Fruit fly (Drosophila melanogaster) whole organism, wandering third instar larva: Measurements from ENCODE around the gene tsg.

Experiments used
- CG9705 ChIP-seq: fragments of 200-800 bp; sonication (Bioruptor generic); optimal IDR thresholded peaks from 2 replicates; lab custom pipeline; 2018; ENCODE audit warnings: missing biosample characterization, mild to moderate bottlenecking, missing genetic modification characterization
- Dfd ChIP-seq: fragments of >200 bp; optimal IDR thresholded peaks from 2 replicates; lab custom pipeline; 2017; ENCODE audit warnings: missing biosample characterization, missing genetic modification characterization
- Dif ChIP-seq: fragments of 200-275, 200-300 bp; sonication (Bioruptor generic); optimal IDR thresholded peaks from 2 replicates; lab custom pipeline; 2018; ENCODE audit warnings: missing biosample characterization, missing genetic modification characterization; ENCODE audit not compliant: partially characterized antibody
- GATAd ChIP-seq: sonication (Bioruptor generic); optimal IDR thresholded peaks from 2 replicates; lab custom pipeline; 2016; ENCODE audit warnings: missing biosample characterization, missing genetic modification characterization
- HLH106 ChIP-seq: fragments of 200-800 bp; optimal IDR thresholded peaks from 3 replicates; lab custom pipeline; 2019; ENCODE audit warnings: missing biosample characterization, mild to moderate bottlenecking, missing genetic modification characterization, moderate library complexity
- Hnf4 ChIP-seq: fragments of 200-800 bp; sonication (Bioruptor generic); optimal IDR thresholded peaks from 2 replicates; lab custom pipeline; 2016; ENCODE audit warnings: missing biosample characterization, mild to moderate bottlenecking, missing genetic modification characterization
- Hr83 ChIP-seq: fragments of 200-300 bp; sonication (Bioruptor generic); optimal IDR thresholded peaks from 2 replicates; lab custom pipeline; 2016; ENCODE audit warnings: missing biosample characterization, mild to moderate bottlenecking, missing genetic modification characterization, moderate library complexity; ENCODE audit not compliant: poor library complexity, severe bottlenecking
- Jra ChIP-seq: sonication (Bioruptor generic); optimal IDR thresholded peaks from 2 replicates; lab custom pipeline; 2016; ENCODE audit warnings: missing biosample characterization, missing genetic modification characterization
- Mio ChIP-seq: sonication (Bioruptor generic); optimal IDR thresholded peaks from 2 replicates; lab custom pipeline; 2016; ENCODE audit warnings: missing biosample characterization, missing genetic modification characterization
- Myc ChIP-seq: fragments of >200 bp; optimal IDR thresholded peaks from 2 replicates; lab custom pipeline; 2017
- N ChIP-seq: fragments of >200 bp; optimal IDR thresholded peaks from 2 replicates; lab custom pipeline; 2018; ENCODE audit warnings: missing biosample characterization, missing external identifiers, missing genetic modification characterization
- OdsH ChIP-seq: fragments of 200-800 bp; sonication (Bioruptor generic); optimal IDR thresholded peaks from 2 replicates; lab custom pipeline; 2016; ENCODE audit warnings: missing biosample characterization, mild to moderate bottlenecking, missing genetic modification characterization
- Sp1 ChIP-seq: fragments of 200-800 bp; sonication (Bioruptor generic); optimal IDR thresholded peaks from 3 replicates; lab custom pipeline; 2019; ENCODE audit warnings: missing biosample characterization, mild to moderate bottlenecking, missing genetic modification characterization, moderate library complexity
- Vsx2 ChIP-seq: fragments of 200-300, 225-300 bp; sonication (Bioruptor generic); optimal IDR thresholded peaks from 2 replicates; lab custom pipeline; 2018; ENCODE audit warnings: missing biosample characterization, missing genetic modification characterization; ENCODE audit not compliant: partially characterized antibody
- br ChIP-seq: fragments of 200-800 bp; sonication (Bioruptor generic); optimal IDR thresholded peaks from 2 replicates; lab custom pipeline; 2016; ENCODE audit warnings: missing biosample characterization, missing genetic modification characterization
- brk ChIP-seq: fragments of 200-800 bp; sonication (Bioruptor generic); optimal IDR thresholded peaks from 2 replicates; lab custom pipeline; 2016; ENCODE audit warnings: missing biosample characterization, mild to moderate bottlenecking, missing genetic modification characterization
- dl ChIP-seq, 2 experiments: fragments of 175-275, 200-275 bp in 1 of 2; fragments of 200-275 bp in 1 of 2; sonication (Bioruptor generic); optimal IDR thresholded peaks; lab custom pipeline; 2018; ENCODE audit warnings: mild to moderate bottlenecking in 2 of 2, missing biosample characterization in 2 of 2, missing genetic modification characterization in 2 of 2, moderate library complexity in 2 of 2; ENCODE audit not compliant: partially characterized antibody in 2 of 2, insufficient read depth in 1 of 2
- dmrt93B ChIP-seq: fragments of 200-800 bp; sonication (Bioruptor generic); optimal IDR thresholded peaks from 2 replicates; lab custom pipeline; 2018; ENCODE audit warnings: missing biosample characterization, mild to moderate bottlenecking, missing genetic modification characterization
- dsf ChIP-seq: sonication (Bioruptor generic); optimal IDR thresholded peaks from 2 replicates; lab custom pipeline; 2016; ENCODE audit warnings: missing biosample characterization, missing genetic modification characterization, borderline replicate concordance
- ey ChIP-seq: fragments of 200-800 bp; sonication (Bioruptor generic); optimal IDR thresholded peaks from 2 replicates; lab custom pipeline; 2016; ENCODE audit warnings: missing biosample characterization, missing genetic modification characterization
- foxo ChIP-seq, 2 experiments: fragments of 200-800 bp; sonication (Bioruptor generic); optimal IDR thresholded peaks; 2 replicates in 1 of 2; 3 replicates in 1 of 2; lab custom pipeline; 2016 to 2017; ENCODE audit warnings: missing biosample characterization in 2 of 2, missing genetic modification characterization in 2 of 2
- fru ChIP-seq: fragments of 200-800 bp; sonication (Bioruptor generic); optimal IDR thresholded peaks from 3 replicates; lab custom pipeline; 2016; ENCODE audit warnings: missing biosample characterization, mild to moderate bottlenecking, missing genetic modification characterization
- h ChIP-seq: fragments of 200-800 bp; sonication (Bioruptor generic); optimal IDR thresholded peaks from 3 replicates; lab custom pipeline; 2016; ENCODE audit warnings: missing biosample characterization, mild to moderate bottlenecking, missing genetic modification characterization
- lola ChIP-seq: fragments of >200 bp; optimal IDR thresholded peaks from 2 replicates; lab custom pipeline; 2017; ENCODE audit warnings: missing biosample characterization, missing genetic modification characterization
- psq ChIP-seq: fragments of 200-800 bp; sonication (Bioruptor generic); optimal IDR thresholded peaks from 3 replicates; lab custom pipeline; 2017; ENCODE audit warnings: missing biosample characterization, mild to moderate bottlenecking, missing genetic modification characterization, moderate library complexity
- rgr ChIP-seq: fragments of 200-800 bp; sonication (Bioruptor generic); optimal IDR thresholded peaks from 3 replicates; lab custom pipeline; 2016; ENCODE audit warnings: missing biosample characterization, mild to moderate bottlenecking, missing genetic modification characterization
- sage ChIP-seq: fragments of 200-800 bp; sonication (Bioruptor generic); optimal IDR thresholded peaks from 2 replicates; lab custom pipeline; 2016; ENCODE audit warnings: missing biosample characterization, mild to moderate bottlenecking, missing genetic modification characterization
- sv ChIP-seq: fragments of 200-800 bp; sonication (Bioruptor generic); optimal IDR thresholded peaks from 3 replicates; lab custom pipeline; 2016; ENCODE audit warnings: missing biosample characterization, missing genetic modification characterization
- tai ChIP-seq: sonication (Bioruptor generic); optimal IDR thresholded peaks from 2 replicates; lab custom pipeline; 2016; ENCODE audit warnings: missing biosample characterization, missing genetic modification characterization

The tsg gene

dm6 chrX:11988912-11989311 is at the start of gene tsg:
Gene tsg, minus strand, starts transcription at chrX:11988948.
- TF ChIP-seq ey (GFP tag; lab: Kevin White, UChicago) (no peak), Dfd (GFP tag; lab: Kevin White, UChicago) (no peak), rgr (GFP tag; lab: Kevin White, UChicago) (no peak), Jra (no peak), tai (GFP tag; lab: Kevin White, UChicago) (no peak), Vsx2 (GFP tag; lab: Kevin White, UChicago) (no peak), Myc (no peak), N (GFP tag; lab: Kevin White, UChicago) (no peak), HLH106 (tag; lab: Kevin White, UChicago) (no peak), lola (GFP tag; lab: Kevin White, UChicago) (no peak), Hnf4 (GFP tag; lab: Kevin White, UChicago) (no peak), dsf (GFP tag; lab: Kevin White, UChicago) (no peak), fru (GFP tag; lab: Kevin White, UChicago) (no peak), OdsH (GFP tag; lab: Kevin White, UChicago) (no peak), br (GFP tag; lab: Kevin White, UChicago) (no peak), foxo (GFP tag; optimal IDR thresholded peaks at IDR 0.05; lab: Kevin White, UChicago) (no peak)

- TF ChIP-seq rgr (GFP tag; lab: Kevin White, UChicago): no peak
- TF ChIP-seq dl (GFP tag; optimal IDR thresholded peaks at IDR 0.05; lab: Kevin White, UChicago; ENCODE audit: insufficient read depth in 1 of 2, partially characterized antibody in 2 of 2): no peak
- no peak for TF ChIP-seq Jra
- TF ChIP-seq Myc: peak; percentile 51
- TF ChIP-seq GATAd (GFP tag; lab: Kevin White, UChicago): no peak
- TF ChIP-seq OdsH (GFP tag; lab: Kevin White, UChicago): no peak
- no peak for TF ChIP-seq sv (GFP tag; lab: Kevin White, UChicago)
- peak; percentile 19 for TF ChIP-seq brk
- TF ChIP-seq tai (GFP tag; lab: Kevin White, UChicago): no peak
- TF ChIP-seq sage (GFP tag; lab: Kevin White, UChicago): no peak
- TF ChIP-seq Hr83: no peak
- no peak for TF ChIP-seq Hnf4 (GFP tag; lab: Kevin White, UChicago)
- no peak for TF ChIP-seq br (GFP tag; lab: Kevin White, UChicago)
Observed at dm6 chrX:12035207-12035606, 46.5 kb upstream of the tsg start.

dm6 chrX:12034713-12035112 is 46.0 kb upstream of the tsg start:
- TF ChIP-seq GATAd (GFP tag; lab: Kevin White, UChicago): no peak
- no peak for TF ChIP-seq psq (GFP tag; lab: Kevin White, UChicago)
- no peak for TF ChIP-seq dl (GFP tag; optimal IDR thresholded peaks at IDR 0.05; lab: Kevin White, UChicago; ENCODE audit: insufficient read depth in 1 of 2, partially characterized antibody in 2 of 2)
- no peak for TF ChIP-seq Mio
- no peak for TF ChIP-seq Jra
- TF ChIP-seq fru (GFP tag; lab: Kevin White, UChicago): no peak
- TF ChIP-seq CG9705 (GFP tag; lab: Kevin White, UChicago): no peak
- TF ChIP-seq ey (GFP tag; lab: Kevin White, UChicago): no peak
- no peak for TF ChIP-seq brk
- TF ChIP-seq, all 38 proteins: peak for 0

- no peak for TF ChIP-seq h (GFP tag; lab: Kevin White, UChicago)
- TF ChIP-seq ey (GFP tag; lab: Kevin White, UChicago): no peak
- TF ChIP-seq br (GFP tag; lab: Kevin White, UChicago): no peak
- TF ChIP-seq CG9705 (GFP tag; lab: Kevin White, UChicago): no peak
- TF ChIP-seq Myc: no peak
- TF ChIP-seq sv (GFP tag; lab: Kevin White, UChicago): no peak
- TF ChIP-seq Hr83: no peak
- no peak for TF ChIP-seq dmrt93B (GFP tag; lab: Kevin White, UChicago)
- no peak for TF ChIP-seq Dif (GFP tag; lab: Kevin White, UChicago)
- TF ChIP-seq, all 38 proteins: peak for 0
Observed at dm6 chrX:12032136-12032682, 43.5 kb upstream of the tsg start, which contains the start of gene Cyp318a1. Gene Cyp318a1, plus strand, starts transcription at chrX:12032632.

dm6 chrX:12031400-12031799 is 42.7 kb upstream of the tsg start, which contains the start of gene Cyp311a1:
Gene Cyp311a1, minus strand, starts transcription at chrX:12031465.
- TF ChIP-seq Dfd (GFP tag; lab: Kevin White, UChicago) (no peak), Sp1 (GFP tag; lab: Kevin White, UChicago) (peak; percentile 23), HLH106 (tag; lab: Kevin White, UChicago) (peak; percentile 7)
- TF ChIP-seq, all 38 proteins: peak for 2
